Worm (Caenorhabditis elegans) whole organism, L3 larva: ENCODE data around the gene clec-28.

Source experiments
- R02D3.7 ChIP-seq: fragments of 150-350 bp; optimal IDR thresholded peaks from 2 replicates; lab custom pipeline; 2014; ENCODE audit warnings: missing biosample characterization, missing genetic modification characterization
- ZK546.5 ChIP-seq: sonication (generic microtip); optimal IDR thresholded peaks from 2 replicates; lab custom pipeline; 2017; ENCODE audit warnings: missing biosample characterization, missing genetic modification characterization
- ama-1 ChIP-seq: fragments of 150-350 bp; optimal IDR thresholded peaks from 2 replicates; lab custom pipeline; 2018
- ceh-16 ChIP-seq: sonication (generic microtip); optimal IDR thresholded peaks from 2 replicates; lab custom pipeline; 2017; ENCODE audit warnings: missing biosample characterization, missing genetic modification characterization
- ceh-28 ChIP-seq: fragments of 150-350 bp; optimal IDR thresholded peaks from 2 replicates; lab custom pipeline; 2014; ENCODE audit warnings: missing biosample characterization, missing genetic modification reagents, missing genetic modification characterization
- ceh-9 ChIP-seq: sonication (generic microtip); optimal IDR thresholded peaks from 2 replicates; lab custom pipeline; 2018; ENCODE audit warnings: missing biosample characterization, missing genetic modification characterization
- egl-5 ChIP-seq: fragments of 150-350 bp; optimal IDR thresholded peaks from 2 replicates; lab custom pipeline; 2017; ENCODE audit warnings: missing biosample characterization, missing genetic modification reagents, missing genetic modification characterization, inconsistent platforms
- elt-1 ChIP-seq: fragments of 150-350 bp; optimal IDR thresholded peaks from 2 replicates; lab custom pipeline; 2014; ENCODE audit warnings: missing biosample characterization, missing genetic modification characterization
- elt-2 ChIP-seq: sonication (generic microtip); optimal IDR thresholded peaks from 2 replicates; lab custom pipeline; 2016; ENCODE audit warnings: missing genetic modification reagents, mild to moderate bottlenecking, missing genetic modification characterization, missing compliant biosample characterization
- elt-3 ChIP-seq, 3 experiments: fragments of 150-350 bp in 1 of 3; sonication (generic microtip) in 2 of 3; optimal IDR thresholded peaks; 2 replicates in 2 of 3; 4 replicates in 1 of 3; lab custom pipeline; 2014 to 2017; ENCODE audit warnings: missing biosample characterization in 3 of 3, missing genetic modification characterization in 3 of 3
- eor-1 ChIP-seq, 2 experiments: fragments of 150-350 bp; optimal IDR thresholded peaks; 2 replicates each; lab custom pipeline; 2014 to 2018; ENCODE audit warnings: missing biosample characterization in 2 of 2, missing genetic modification characterization in 2 of 2
- fkh-10 ChIP-seq: sonication (generic microtip); optimal IDR thresholded peaks from 2 replicates; lab custom pipeline; 2017; ENCODE audit warnings: missing biosample characterization, missing genetic modification reagents, missing genetic modification characterization
- fkh-2 ChIP-seq: fragments of 150-350 bp; optimal IDR thresholded peaks from 2 replicates; lab custom pipeline; 2014; ENCODE audit warnings: missing biosample characterization, missing genetic modification reagents, missing genetic modification characterization
- fos-1 ChIP-seq: fragments of 150-350 bp; optimal IDR thresholded peaks from 2 replicates; lab custom pipeline; 2014; ENCODE audit warnings: missing biosample characterization, missing genetic modification characterization
- hmg-11 ChIP-seq: sonication (generic microtip); optimal IDR thresholded peaks from 2 replicates; lab custom pipeline; 2016; ENCODE audit warnings: missing genetic modification characterization, missing compliant biosample characterization
- jun-1 ChIP-seq: fragments of 150-350 bp; optimal IDR thresholded peaks from 2 replicates; lab custom pipeline; 2014; ENCODE audit warnings: missing biosample characterization, missing genetic modification reagents, missing genetic modification characterization
- lin-15B ChIP-seq: fragments of 150-350 bp; optimal IDR thresholded peaks from 2 replicates; lab custom pipeline; 2014; ENCODE audit warnings: missing biosample characterization, missing genetic modification characterization
- lin-39 ChIP-seq: fragments of 150-350 bp; optimal IDR thresholded peaks from 2 replicates; lab custom pipeline; 2018; ENCODE audit warnings: missing biosample characterization, missing genetic modification reagents, missing genetic modification characterization
- lsy-12 ChIP-seq: sonication (generic microtip); optimal IDR thresholded peaks from 2 replicates; lab custom pipeline; 2016; ENCODE audit warnings: mild to moderate bottlenecking, missing genetic modification characterization, missing compliant biosample characterization
- mdl-1 ChIP-seq: fragments of 150-350 bp; optimal IDR thresholded peaks from 2 replicates; lab custom pipeline; 2014; ENCODE audit warnings: missing biosample characterization, missing genetic modification characterization
- mml-1 ChIP-seq: fragments of 150-350 bp; sonication (generic microtip); optimal IDR thresholded peaks from 3 replicates; lab custom pipeline; 2014; ENCODE audit warnings: missing biosample characterization, missing genetic modification characterization
- nfya-1 ChIP-seq: sonication (generic microtip); optimal IDR thresholded peaks from 2 replicates; lab custom pipeline; 2017; ENCODE audit warnings: missing genetic modification characterization, mild to moderate bottlenecking, missing compliant biosample characterization, antibody characterized with exemption, moderate library complexity; ENCODE audit not compliant: insufficient read depth
- nhr-11 ChIP-seq: fragments of 150-350 bp; optimal IDR thresholded peaks from 2 replicates; lab custom pipeline; 2014; ENCODE audit warnings: missing biosample characterization, missing genetic modification characterization
- nhr-237 ChIP-seq: fragments of 150-350 bp; optimal IDR thresholded peaks from 2 replicates; lab custom pipeline; 2014; ENCODE audit warnings: missing biosample characterization, missing genetic modification characterization
- nhr-25 ChIP-seq: sonication (generic microtip); optimal IDR thresholded peaks from 2 replicates; lab custom pipeline; 2017; ENCODE audit warnings: missing biosample characterization, missing genetic modification characterization
- nhr-67 ChIP-seq: fragments of 150-350 bp; optimal IDR thresholded peaks from 2 replicates; lab custom pipeline; 2014; ENCODE audit warnings: missing biosample characterization, missing genetic modification characterization
- nhr-76 ChIP-seq: fragments of 150-350 bp; sonication (generic microtip); optimal IDR thresholded peaks from 5 replicates; lab custom pipeline; 2014; ENCODE audit warnings: missing biosample characterization, missing genetic modification characterization
- nhr-77 ChIP-seq: fragments of 150-350 bp; optimal IDR thresholded peaks from 2 replicates; lab custom pipeline; 2014; ENCODE audit warnings: missing biosample characterization, missing genetic modification characterization
- sea-2 ChIP-seq: fragments of 150-350 bp; sonication (generic microtip); optimal IDR thresholded peaks from 4 replicates; lab custom pipeline; 2014; ENCODE audit warnings: missing biosample characterization, missing genetic modification reagents, missing genetic modification characterization
- skn-1 ChIP-seq: fragments of 150-350 bp; optimal IDR thresholded peaks from 2 replicates; lab custom pipeline; 2014; ENCODE audit warnings: missing biosample characterization, missing genetic modification characterization
- snpc-4 ChIP-seq: fragments of 150-350 bp; optimal IDR thresholded peaks from 2 replicates; lab custom pipeline; 2014; ENCODE audit warnings: missing biosample characterization, missing genetic modification characterization
- tbx-2 ChIP-seq: sonication (generic microtip); optimal IDR thresholded peaks from 2 replicates; lab custom pipeline; 2016; ENCODE audit warnings: mild to moderate bottlenecking, missing genetic modification characterization, missing compliant biosample characterization
- unc-39 ChIP-seq: sonication (generic microtip); optimal IDR thresholded peaks from 4 replicates; lab custom pipeline; 2017; ENCODE audit warnings: missing biosample characterization, missing genetic modification characterization
- zag-1 ChIP-seq: fragments of 150-350 bp; optimal IDR thresholded peaks from 2 replicates; lab custom pipeline; 2014; ENCODE audit warnings: missing biosample characterization, missing genetic modification characterization
- ztf-11 ChIP-seq: fragments of 150-350 bp; optimal IDR thresholded peaks from 2 replicates; lab custom pipeline; 2014; ENCODE audit warnings: missing biosample characterization, missing genetic modification characterization
- ztf-4 ChIP-seq: fragments of 150-350 bp; optimal IDR thresholded peaks from 2 replicates; lab custom pipeline; 2014; ENCODE audit warnings: missing biosample characterization, missing genetic modification characterization

The clec-28 gene

ce11 chrV:16857977-16858479 lies 7.5 kb upstream of the clec-28 start, which contains the start of the genes clec-31 and clec-22:
TSS of gene clec-31 (minus strand) at chrV:16858077.
TSS of gene clec-22 (plus strand) at chrV:16858429.
- no peak for TF ChIP-seq elt-2 (tag; lab: Kevin White, UChicago)
- no peak for TF ChIP-seq lin-39 (tag; lab: Kevin White, UChicago)
- no peak for TF ChIP-seq ztf-11 (tag; lab: Kevin White, UChicago)
- TF ChIP-seq R02D3.7 (tag; lab: Kevin White, UChicago), result no peak
- no peak for TF ChIP-seq lsy-12
- no peak for TF ChIP-seq nhr-11 (tag; lab: Kevin White, UChicago)
- no peak for TF ChIP-seq nhr-237 (tag; lab: Kevin White, UChicago)
- no peak for TF ChIP-seq egl-5 (tag; lab: Kevin White, UChicago)
- no peak for TF ChIP-seq sea-2 (GFP tag; lab: Kevin White, UChicago)
- TF ChIP-seq unc-39 (tag; lab: Kevin White, UChicago), result no peak
- no peak for TF ChIP-seq fkh-10 (GFP tag; lab: Kevin White, UChicago)
- TF ChIP-seq ceh-28, result no peak
- TF ChIP-seq tbx-2 (tag; lab: Kevin White, UChicago), result no peak
- TF ChIP-seq ceh-16, result no peak
- no peak for TF ChIP-seq elt-3 (tag; optimal IDR thresholded peaks at IDR 0.05; lab: Kevin White, UChicago)
- TF ChIP-seq ZK546.5 (tag; lab: Kevin White, UChicago), result no peak
- TF ChIP-seq ama-1, result no peak
- TF ChIP-seq, all 47 proteins: peak for 0

DNA sequence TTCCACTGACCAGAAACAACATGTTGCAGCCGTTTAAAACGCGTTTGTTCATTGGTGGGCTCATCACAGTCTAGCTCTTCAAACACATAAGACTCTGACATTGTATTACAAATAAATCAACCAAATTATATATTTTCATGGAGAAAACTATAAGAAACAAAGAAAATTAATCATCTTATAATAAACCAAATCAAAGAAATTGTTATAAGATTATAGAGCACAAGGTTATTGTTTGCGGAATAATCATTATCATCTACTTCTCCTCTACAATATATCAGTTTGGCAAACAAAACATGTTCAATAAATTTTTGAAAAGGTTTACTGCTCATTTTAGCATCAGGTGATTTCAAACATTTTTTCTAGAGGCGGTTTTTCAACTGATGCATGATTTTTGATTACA lies 3.8 kb upstream of the clec-28 start, which contains the start of the genes clec-32 and clec-24:
clec-32 (minus strand) TSS at position 101 of the 400 bp plus-strand sequence.
clec-24 (plus strand) TSS at position 294 of the 400 bp plus-strand sequence.
- TF ChIP-seq nhr-25 (tag; lab: Kevin White, UChicago) (no peak), fkh-2 (no peak), skn-1 (tag; lab: Kevin White, UChicago) (no peak), hmg-11 (no peak), nhr-77 (tag; lab: Kevin White, UChicago) (no peak), mml-1 (tag; lab: Kevin White, UChicago) (no peak)

DNA sequence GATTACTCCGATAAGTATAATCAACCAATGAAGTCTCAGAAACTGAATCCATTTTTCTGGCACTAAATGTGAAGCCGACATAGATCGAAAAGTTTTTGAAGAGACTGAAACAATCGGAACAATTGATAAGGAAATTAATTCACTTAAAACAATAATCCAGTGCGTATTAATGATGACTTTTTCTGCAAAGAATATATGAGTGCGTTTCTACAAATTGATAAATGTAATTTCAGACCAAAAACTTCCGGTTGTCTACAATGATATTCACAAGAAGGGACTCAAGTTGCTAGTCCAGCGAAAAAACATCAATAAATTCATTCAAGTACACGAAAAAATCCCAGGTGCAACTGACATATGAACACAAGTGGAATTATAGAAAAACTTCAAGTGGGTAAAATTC lies 4.2 kb downstream of the clec-28 start, which contains the start of gene clec-33:
clec-33 (minus strand) TSS at position 101 of the 400 bp plus-strand sequence.
- TF ChIP-seq ceh-9 (tag; lab: Kevin White, UChicago), result no peak
- no peak for TF ChIP-seq ZK546.5 (tag; lab: Kevin White, UChicago)

DNA sequence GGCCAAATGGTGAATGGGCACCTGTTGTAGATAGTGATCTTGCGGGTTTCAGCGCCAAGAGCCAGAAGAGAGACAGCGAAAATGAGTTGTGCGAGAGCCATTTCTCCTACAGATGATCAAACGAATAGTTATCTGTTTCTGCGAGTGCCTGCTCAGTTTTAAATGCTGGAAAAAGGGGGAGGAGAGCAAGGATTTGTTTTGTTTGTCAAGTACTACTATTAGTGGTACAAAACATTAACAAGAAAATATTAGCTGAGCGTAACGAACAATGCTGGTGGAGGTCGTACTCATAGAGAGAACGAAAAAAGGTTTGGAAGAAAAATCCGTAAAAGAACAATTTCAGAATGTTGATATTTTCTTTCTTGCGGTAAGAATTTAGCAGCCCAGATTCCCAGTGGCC lies 5.9 kb downstream of the clec-28 start, which contains the start of gene thn-4:
thn-4 (minus strand) TSS at position 101 of the 400 bp plus-strand sequence.
- TF ChIP-seq elt-2 (tag; lab: Kevin White, UChicago), result no peak
- no peak for TF ChIP-seq nhr-76 (tag; lab: Kevin White, UChicago)
- TF ChIP-seq elt-1 (tag; lab: Kevin White, UChicago), result no peak
- TF ChIP-seq tbx-2 (tag; lab: Kevin White, UChicago), result no peak
- TF ChIP-seq nhr-11 (tag; lab: Kevin White, UChicago), result no peak
- TF ChIP-seq mdl-1 (tag; lab: Kevin White, UChicago), result no peak
- no peak for TF ChIP-seq fos-1 (tag; lab: Kevin White, UChicago)
- TF ChIP-seq zag-1, result no peak
- TF ChIP-seq nfya-1 (tag; lab: Kevin White, UChicago), result no peak
- TF ChIP-seq nhr-77 (tag; lab: Kevin White, UChicago), result no peak
- no peak for TF ChIP-seq nhr-67 (tag; lab: Kevin White, UChicago)

DNA sequence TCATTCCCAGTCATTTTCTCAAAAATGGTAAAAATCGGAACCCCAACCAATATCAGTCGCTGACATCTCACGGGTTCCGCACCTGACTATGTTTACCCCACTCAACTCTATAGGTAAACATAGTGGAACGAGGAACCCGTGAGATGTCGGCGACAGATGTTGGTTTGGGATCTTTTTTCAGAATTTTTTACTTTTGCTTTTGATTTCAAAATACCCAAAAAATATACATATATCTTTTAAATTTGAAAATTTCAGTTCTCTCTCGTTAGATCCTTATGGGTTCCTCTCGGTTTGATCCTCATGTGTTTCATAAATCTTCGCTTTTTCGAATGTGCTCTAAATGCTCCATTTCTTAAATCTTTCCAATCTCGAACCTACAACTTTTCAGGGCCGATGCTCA lies 8.1 kb downstream of the clec-28 start, which contains the start of gene srw-23:
srw-23 (plus strand) TSS at position 301 of the 400 bp plus-strand sequence.
- TF ChIP-seq sea-2 (GFP tag; lab: Kevin White, UChicago), result no peak
- TF ChIP-seq nhr-77 (tag; lab: Kevin White, UChicago), result no peak
- TF ChIP-seq ztf-4 (tag; lab: Kevin White, UChicago), result no peak
- TF ChIP-seq lin-15B (tag; lab: Kevin White, UChicago), result no peak
- no peak for TF ChIP-seq jun-1 (tag; lab: Kevin White, UChicago)
- TF ChIP-seq snpc-4 (tag; lab: Kevin White, UChicago), result no peak
- no peak for TF ChIP-seq fkh-2
- TF ChIP-seq ceh-16, result no peak
- no peak for TF ChIP-seq ztf-11 (tag; lab: Kevin White, UChicago)
- no peak for TF ChIP-seq eor-1 (tag; optimal IDR thresholded peaks at IDR 0.05; lab: Kevin White, UChicago)
